Worm (Caenorhabditis elegans): ENCODE results near the gene moc-3.

ce11 chrIV:8112187-8112586, 18.2 kb upstream of the moc-3 start, which contains the start of gene Y42H9AR.4:
- TF ChIP-seq zag-1 (tag; optimal IDR thresholded peaks at IDR 0.05): no peak
- TF ChIP-seq ztf-4 (tag; optimal IDR thresholded peaks at IDR 0.05): peak; percentile 27
- TF ChIP-seq aly-2 (tag; optimal IDR thresholded peaks at IDR 0.05): no peak
- peak; percentile 49 for TF ChIP-seq fos-1 (tag; optimal IDR thresholded peaks at IDR 0.05)
- TF ChIP-seq unc-62 (GFP tag; optimal IDR thresholded peaks at IDR 0.05): no peak
- TF ChIP-seq Y55F3AM.14 (GFP tag; optimal IDR thresholded peaks at IDR 0.05): no peak
- TF ChIP-seq ztf-11 (tag; optimal IDR thresholded peaks at IDR 0.05): no peak
